Worm (Caenorhabditis elegans) whole organism, L2 larva: ENCODE results near the gene str-238.

Source experiments
- C34F6.9 ChIP-seq: fragments of 150-350 bp; optimal IDR thresholded peaks from 2 replicates; lab custom pipeline; 2014; ENCODE audit warnings: missing biosample characterization, missing genetic modification characterization
- F13H6.1 ChIP-seq: sonication (generic microtip); optimal IDR thresholded peaks from 2 replicates; lab custom pipeline; 2016; ENCODE audit warnings: missing genetic modification characterization, missing compliant biosample characterization
- R02D3.7 ChIP-seq: fragments of 150-350 bp; optimal IDR thresholded peaks from 2 replicates; lab custom pipeline; 2014; ENCODE audit warnings: missing biosample characterization, missing genetic modification characterization
- Y55F3AM.14 ChIP-seq: fragments of 200-800 bp; sonication (Bioruptor generic); optimal IDR thresholded peaks from 2 replicates; lab custom pipeline; 2018; ENCODE audit warnings: mild to moderate bottlenecking, missing genetic modification characterization, missing compliant biosample characterization
- ZK546.5 ChIP-seq: sonication (generic microtip); optimal IDR thresholded peaks from 2 replicates; lab custom pipeline; 2017; ENCODE audit warnings: missing biosample characterization, missing genetic modification characterization
- alr-1 ChIP-seq: fragments of 150-350 bp; optimal IDR thresholded peaks from 2 replicates; lab custom pipeline; 2014; ENCODE audit warnings: missing biosample characterization, missing genetic modification characterization
- aly-2 ChIP-seq: fragments of 150-350 bp; optimal IDR thresholded peaks from 2 replicates; lab custom pipeline; 2014; ENCODE audit warnings: missing biosample characterization, missing genetic modification characterization
- ama-1 ChIP-seq: fragments of 150-350 bp; optimal IDR thresholded peaks from 2 replicates; lab custom pipeline; 2018; ENCODE audit warnings: inconsistent platforms
- blmp-1 ChIP-seq: sonication (generic microtip); optimal IDR thresholded peaks from 2 replicates; lab custom pipeline; 2017; ENCODE audit warnings: missing genetic modification characterization, mild to moderate bottlenecking, missing compliant biosample characterization, antibody characterized with exemption, moderate library complexity; ENCODE audit not compliant: insufficient read depth
- ceh-16 ChIP-seq: fragments of 150-350 bp; optimal IDR thresholded peaks from 2 replicates; lab custom pipeline; 2014; ENCODE audit warnings: missing biosample characterization, missing genetic modification characterization
- ceh-82 ChIP-seq: fragments of 150-350 bp; optimal IDR thresholded peaks from 2 replicates; lab custom pipeline; 2014; ENCODE audit warnings: missing biosample characterization, missing genetic modification characterization
- crh-2 ChIP-seq: sonication (generic microtip); optimal IDR thresholded peaks from 2 replicates; lab custom pipeline; 2017; ENCODE audit warnings: missing biosample characterization, missing genetic modification characterization
- dmd-4 ChIP-seq: sonication (generic microtip); optimal IDR thresholded peaks from 2 replicates; lab custom pipeline; 2017; ENCODE audit warnings: missing biosample characterization, missing genetic modification characterization
- egl-27 ChIP-seq: sonication (generic microtip); optimal IDR thresholded peaks from 3 replicates; lab custom pipeline; 2017; ENCODE audit warnings: missing biosample characterization, missing genetic modification reagents, missing genetic modification characterization
- elt-1 ChIP-seq: fragments of 150-350 bp; optimal IDR thresholded peaks from 2 replicates; lab custom pipeline; 2014; ENCODE audit warnings: missing biosample characterization, missing genetic modification characterization
- elt-3 ChIP-seq: sonication (generic microtip); optimal IDR thresholded peaks from 2 replicates; lab custom pipeline; 2017; ENCODE audit warnings: missing biosample characterization, missing genetic modification characterization
- fos-1 ChIP-seq: fragments of 150-350 bp; optimal IDR thresholded peaks from 2 replicates; lab custom pipeline; 2014; ENCODE audit warnings: missing biosample characterization, missing genetic modification characterization
- gmeb-1 ChIP-seq: fragments of 150-350 bp; optimal IDR thresholded peaks from 2 replicates; lab custom pipeline; 2014; ENCODE audit warnings: missing biosample characterization, missing genetic modification characterization
- lin-13 ChIP-seq: fragments of 150-350 bp; optimal IDR thresholded peaks from 2 replicates; lab custom pipeline; 2014; ENCODE audit warnings: missing biosample characterization, missing genetic modification reagents, missing genetic modification characterization
- lin-39 ChIP-seq: fragments of 150-350 bp; optimal IDR thresholded peaks from 2 replicates; lab custom pipeline; 2014; ENCODE audit warnings: missing biosample characterization, missing genetic modification reagents, missing genetic modification characterization
- lsy-2 ChIP-seq, 2 experiments: fragments of 150-350 bp in 1 of 2; sonication (generic microtip) in 1 of 2; optimal IDR thresholded peaks; 2 replicates each; lab custom pipeline; 2014 to 2017; ENCODE audit warnings: missing biosample characterization in 2 of 2, missing genetic modification characterization in 2 of 2
- mab-5 ChIP-seq: fragments of 150-350 bp; optimal IDR thresholded peaks from 2 replicates; lab custom pipeline; 2014; ENCODE audit warnings: missing biosample characterization, missing genetic modification characterization
- mbf-1 ChIP-seq: sonication (generic microtip); optimal IDR thresholded peaks from 2 replicates; lab custom pipeline; 2017; ENCODE audit warnings: missing biosample characterization, missing genetic modification characterization
- mdl-1 ChIP-seq, 2 experiments: fragments of 150-350 bp in 1 of 2; sonication (generic microtip) in 1 of 2; optimal IDR thresholded peaks; 2 replicates each; lab custom pipeline; 2017; ENCODE audit warnings: missing biosample characterization in 2 of 2, missing genetic modification characterization in 2 of 2
- nhr-10 ChIP-seq: sonication (generic microtip); optimal IDR thresholded peaks from 2 replicates; lab custom pipeline; 2017; ENCODE audit warnings: missing biosample characterization, missing genetic modification characterization
- nhr-12 ChIP-seq: fragments of 150-350 bp; optimal IDR thresholded peaks from 2 replicates; lab custom pipeline; 2014; ENCODE audit warnings: missing biosample characterization, missing genetic modification characterization
- nhr-129 ChIP-seq: fragments of 150-350 bp; optimal IDR thresholded peaks from 2 replicates; lab custom pipeline; 2014; ENCODE audit warnings: missing biosample characterization, missing genetic modification characterization
- nhr-21 ChIP-seq: fragments of 150-350 bp; optimal IDR thresholded peaks from 2 replicates; lab custom pipeline; 2014; ENCODE audit warnings: missing biosample characterization, missing genetic modification characterization
- nhr-23 ChIP-seq: fragments of 150-350 bp; optimal IDR thresholded peaks from 2 replicates; lab custom pipeline; 2014; ENCODE audit warnings: missing biosample characterization, missing genetic modification reagents, missing genetic modification characterization
- nhr-237 ChIP-seq: fragments of 150-350 bp; optimal IDR thresholded peaks from 2 replicates; lab custom pipeline; 2014; ENCODE audit warnings: missing biosample characterization, missing genetic modification characterization
- nhr-25 ChIP-seq: fragments of 150-350 bp; sonication (generic microtip); optimal IDR thresholded peaks from 3 replicates; lab custom pipeline; 2014; ENCODE audit warnings: missing biosample characterization, missing genetic modification characterization
- nhr-6 ChIP-seq: fragments of 150-350 bp; optimal IDR thresholded peaks from 2 replicates; lab custom pipeline; 2014; ENCODE audit warnings: missing biosample characterization, missing genetic modification characterization
- nhr-77 ChIP-seq: fragments of 150-350 bp; optimal IDR thresholded peaks from 2 replicates; lab custom pipeline; 2014; ENCODE audit warnings: missing biosample characterization, missing genetic modification characterization
- peb-1 ChIP-seq: fragments of 150-350 bp; optimal IDR thresholded peaks from 2 replicates; lab custom pipeline; 2014; ENCODE audit warnings: missing biosample characterization, missing genetic modification characterization
- sem-4 ChIP-seq: fragments of 150-350 bp; optimal IDR thresholded peaks from 2 replicates; lab custom pipeline; 2014; ENCODE audit warnings: missing biosample characterization, missing genetic modification reagents, missing genetic modification characterization
- skn-1 ChIP-seq: sonication (generic microtip); optimal IDR thresholded peaks from 2 replicates; lab custom pipeline; 2017; ENCODE audit warnings: missing biosample characterization, missing genetic modification characterization
- sma-3 ChIP-seq: sonication (generic microtip); optimal IDR thresholded peaks from 2 replicates; lab custom pipeline; 2016; ENCODE audit warnings: missing genetic modification reagents, missing genetic modification characterization, missing compliant biosample characterization
- sma-9 ChIP-seq, 2 experiments: fragments of 150-350 bp in 1 of 2; sonication (generic microtip) in 1 of 2; optimal IDR thresholded peaks; 2 replicates each; lab custom pipeline; 2014 to 2016; ENCODE audit warnings: missing genetic modification characterization in 2 of 2, mild to moderate bottlenecking in 1 of 2, missing biosample characterization in 1 of 2, missing compliant biosample characterization in 1 of 2, missing genetic modification reagents in 1 of 2, moderate library complexity in 1 of 2
- snpc-4 ChIP-seq: fragments of 150-350 bp; optimal IDR thresholded peaks from 2 replicates; lab custom pipeline; 2014; ENCODE audit warnings: missing biosample characterization, missing genetic modification characterization
- unc-39 ChIP-seq: fragments of 150-350 bp; optimal IDR thresholded peaks from 2 replicates; lab custom pipeline; 2014; ENCODE audit warnings: missing biosample characterization, missing genetic modification characterization
- unc-62 ChIP-seq: fragments of 150-350 bp; optimal IDR thresholded peaks from 2 replicates; lab custom pipeline; 2014; ENCODE audit warnings: missing biosample characterization, missing genetic modification reagents, missing genetic modification characterization
- zag-1 ChIP-seq: fragments of 150-350 bp; optimal IDR thresholded peaks from 2 replicates; lab custom pipeline; 2014; ENCODE audit warnings: missing biosample characterization, missing genetic modification characterization
- ztf-1 ChIP-seq: fragments of 200-800 bp; sonication (Bioruptor generic); conservative IDR thresholded peaks from 2 replicates; pipeline ENCODE4 v1.3.6; 2022; ENCODE audit warnings: missing genetic modification characterization, missing compliant biosample characterization
- ztf-11 ChIP-seq: sonication (generic microtip); optimal IDR thresholded peaks from 2 replicates; lab custom pipeline; 2017; ENCODE audit warnings: missing biosample characterization, missing genetic modification characterization
- ztf-4 ChIP-seq: fragments of 150-350 bp; optimal IDR thresholded peaks from 2 replicates; lab custom pipeline; 2014; ENCODE audit warnings: missing biosample characterization, missing genetic modification characterization

Gene str-238

ce11 chrV:764732-765131 lies at the start of gene str-238:
Gene str-238, plus strand, starts transcription at chrV:765032.
- TF ChIP-seq sma-9 (GFP tag; optimal IDR thresholded peaks at IDR 0.05; lab: Kevin White, UChicago) (no peak), sma-9 (tag; optimal IDR thresholded peaks at IDR 0.05; lab: Kevin White, UChicago) (no peak), ztf-4 (no peak), F13H6.1 (no peak), dmd-4 (tag; lab: Kevin White, UChicago) (no peak), gmeb-1 (tag; lab: Kevin White, UChicago) (no peak), mab-5 (tag; lab: Kevin White, UChicago) (no peak), lin-39 (no peak), lsy-2 (tag; optimal IDR thresholded peaks at IDR 0.05; lab: Kevin White, UChicago) (no peak), mdl-1 (tag; optimal IDR thresholded peaks at IDR 0.05; lab: Kevin White, UChicago) (no peak), elt-3 (tag; lab: Kevin White, UChicago) (no peak), sem-4 (no peak), crh-2 (tag; lab: Kevin White, UChicago) (no peak), nhr-21 (tag; lab: Kevin White, UChicago) (no peak)

ce11 chrV:719731-720130 lies 45.1 kb upstream of the str-238 start, which contains the start of gene srbc-40:
Gene srbc-40, minus strand, starts transcription at chrV:719831.
- TF ChIP-seq nhr-10 (tag; lab: Kevin White, UChicago) (no peak), fos-1 (tag; lab: Kevin White, UChicago) (no peak), R02D3.7 (tag; lab: Kevin White, UChicago) (no peak), ama-1 (lab: Kevin White, UChicago) (no peak), aly-2 (tag; lab: Kevin White, UChicago) (no peak), nhr-77 (tag; lab: Kevin White, UChicago) (no peak)

ce11 chrV:722889-723288 lies 41.9 kb upstream of the str-238 start:
- no peak for TF ChIP-seq ceh-16
- no peak for TF ChIP-seq sem-4

ce11 chrV:723895-724352 lies 40.9 kb upstream of the str-238 start, which contains the start of gene fbxb-72:
Gene fbxb-72, minus strand, starts transcription at chrV:723952.
- no peak for TF ChIP-seq dmd-4 (tag; lab: Kevin White, UChicago)
- TF ChIP-seq nhr-21 (tag; lab: Kevin White, UChicago): peak; percentile 95
- TF ChIP-seq unc-39: no peak
- no peak for TF ChIP-seq ztf-11 (tag; lab: Kevin White, UChicago)
- TF ChIP-seq crh-2 (tag; lab: Kevin White, UChicago): peak; percentile 85
- peak; percentile 63 for TF ChIP-seq nhr-6 (tag; lab: Kevin White, UChicago)
- no peak for TF ChIP-seq unc-62 (GFP tag; lab: Kevin White, UChicago)
- TF ChIP-seq ama-1 (lab: Kevin White, UChicago): peak; percentile 98
- TF ChIP-seq F13H6.1: peak; percentile 71
- no peak for TF ChIP-seq nhr-77 (tag; lab: Kevin White, UChicago)
- no peak for TF ChIP-seq mab-5 (tag; lab: Kevin White, UChicago)
- peak; percentile 53 for TF ChIP-seq lin-13 (GFP tag; lab: Kevin White, UChicago)
- TF ChIP-seq zag-1 (tag; lab: Kevin White, UChicago): no peak
- TF ChIP-seq ztf-1 (GFP tag; lab: Robert Waterston, UW): 0 out of 2 replicates have a peak, but pooled peaks have one; percentile 18
- peak; percentile 32 for TF ChIP-seq C34F6.9 (tag; lab: Kevin White, UChicago)
- peak in 1 of 2 experiments; percentile 87 for TF ChIP-seq lsy-2 (tag; optimal IDR thresholded peaks at IDR 0.05; lab: Kevin White, UChicago)
- no peak for TF ChIP-seq nhr-12 (tag; lab: Kevin White, UChicago)
- peak; percentile 77 for TF ChIP-seq sma-9 (GFP tag; optimal IDR thresholded peaks at IDR 0.05; lab: Kevin White, UChicago)
- no peak for TF ChIP-seq sma-9 (tag; optimal IDR thresholded peaks at IDR 0.05; lab: Kevin White, UChicago)
- peak; percentile 73 for TF ChIP-seq blmp-1
- TF ChIP-seq egl-27 (tag; lab: Kevin White, UChicago): no peak
- no peak for TF ChIP-seq ceh-16
- TF ChIP-seq fos-1 (tag; lab: Kevin White, UChicago): no peak
- TF ChIP-seq snpc-4 (tag; lab: Kevin White, UChicago): peak; percentile 37
- TF ChIP-seq elt-3 (tag; lab: Kevin White, UChicago): no peak
- TF ChIP-seq sma-3: peak; percentile 70
- TF ChIP-seq elt-1 (tag; lab: Kevin White, UChicago): no peak
- TF ChIP-seq R02D3.7 (tag; lab: Kevin White, UChicago): no peak
- TF ChIP-seq nhr-10 (tag; lab: Kevin White, UChicago): no peak
- TF ChIP-seq ceh-82 (tag; lab: Kevin White, UChicago): no peak
- no peak for TF ChIP-seq skn-1
- no peak for TF ChIP-seq peb-1
- no peak for TF ChIP-seq nhr-237 (tag; lab: Kevin White, UChicago)
- TF ChIP-seq ztf-4: peak; percentile 89
- no peak for TF ChIP-seq mbf-1 (tag; lab: Kevin White, UChicago)
- TF ChIP-seq nhr-23: no peak
- no peak for TF ChIP-seq alr-1 (tag; lab: Kevin White, UChicago)
- peak; percentile 88 for TF ChIP-seq nhr-129
- peak; percentile 8 for TF ChIP-seq sem-4
- peak; percentile 90 for TF ChIP-seq Y55F3AM.14 (GFP tag; lab: Kevin White, UChicago)
- no peak for TF ChIP-seq lin-39
- peak; percentile 17 for TF ChIP-seq ZK546.5
- peak; percentile 89 for TF ChIP-seq nhr-25 (tag; lab: Kevin White, UChicago)
- peak; percentile 5 for TF ChIP-seq aly-2 (tag; lab: Kevin White, UChicago)
